Worm (Caenorhabditis elegans): Measurements from ENCODE around the gene F21D5.7.

DNA sequence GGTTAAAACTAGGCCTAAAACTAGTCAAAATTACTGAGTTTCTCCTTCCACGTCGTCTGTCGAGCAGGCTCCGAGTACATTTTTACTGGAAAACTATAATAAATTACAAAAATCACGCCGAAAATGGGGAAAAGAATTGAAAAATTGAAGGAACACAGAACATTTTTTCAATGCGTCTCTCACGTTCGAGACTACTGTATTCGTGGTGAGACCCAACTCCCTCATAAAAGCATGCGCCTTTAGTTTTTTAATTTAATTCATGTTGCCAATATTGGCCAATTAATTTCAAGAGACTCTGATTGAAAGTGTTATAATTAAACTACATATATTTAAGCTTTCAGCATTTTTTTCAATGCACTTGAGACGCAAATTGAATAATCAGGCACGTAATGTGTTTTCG lies 10.6 kb upstream of the F21D5.7 start:
- TF ChIP-seq sea-1 (GFP tag; conservative IDR thresholded peaks at IDR 0.05) = no peak
- TF ChIP-seq ama-1 (optimal IDR thresholded peaks at IDR 0.05) = no peak
- no peak for TF ChIP-seq ets-7 (tag; optimal IDR thresholded peaks at IDR 0.05)
- no peak for TF ChIP-seq tbx-37 (GFP tag; conservative IDR thresholded peaks at IDR 0.05)
- no peak for TF ChIP-seq tra-4 (tag; optimal IDR thresholded peaks at IDR 0.05)

All from whole organism, early embryonic.